Fruit fly (Drosophila melanogaster) whole organism, embryonic: Measurements from ENCODE around the gene CG9948.

Source experiments
- Atf6 ChIP-seq: fragments of 200-800 bp; sonication (Bioruptor generic); IDR thresholded peaks from 2 replicates; pipeline ENCODE4 v1.3.6; 2022; ENCODE audit warnings: missing biosample characterization, missing genetic modification characterization
- CG10274 ChIP-seq: fragments of 200-800 bp; sonication (Bioruptor generic); optimal IDR thresholded peaks from 3 replicates; lab custom pipeline; 2017; ENCODE audit warnings: missing biosample characterization, mild to moderate bottlenecking, missing genetic modification characterization
- CG10565 ChIP-seq: fragments of 200-800 bp; sonication (Bioruptor generic); optimal IDR thresholded peaks from 3 replicates; lab custom pipeline; 2016; ENCODE audit warnings: missing biosample characterization, mild to moderate bottlenecking, missing genetic modification characterization
- CG10959 ChIP-seq: fragments of 200-800 bp; sonication (Bioruptor generic); IDR thresholded peaks from 2 replicates; pipeline ENCODE4 v1.3.6; 2022; ENCODE audit warnings: missing biosample characterization, missing genetic modification characterization
- CG10979 ChIP-seq: fragments of 200-800 bp; sonication (Bioruptor generic); optimal IDR thresholded peaks from 2 replicates; lab custom pipeline; 2018; ENCODE audit warnings: missing biosample characterization, mild to moderate bottlenecking, missing genetic modification characterization, moderate library complexity
- CG11723 ChIP-seq: fragments of 200-800 bp; sonication (Bioruptor generic); optimal IDR thresholded peaks from 2 replicates; lab custom pipeline; 2017; ENCODE audit warnings: missing biosample characterization, mild to moderate bottlenecking, missing genetic modification characterization
- CG1233 ChIP-seq: fragments of 200-800 bp; sonication (Bioruptor generic); optimal IDR thresholded peaks from 4 replicates; lab custom pipeline; 2018; ENCODE audit warnings: missing biosample characterization, mild to moderate bottlenecking, missing genetic modification characterization
- CG13775 ChIP-seq: fragments of 200-800 bp; sonication (Bioruptor generic); optimal IDR thresholded peaks from 3 replicates; lab custom pipeline; 2017; ENCODE audit warnings: missing biosample characterization, mild to moderate bottlenecking, missing genetic modification characterization
- CG13894 ChIP-seq: fragments of 200-800 bp; sonication (Bioruptor generic); optimal IDR thresholded peaks from 3 replicates; lab custom pipeline; 2018; ENCODE audit warnings: missing biosample characterization, mild to moderate bottlenecking, missing genetic modification characterization, moderate library complexity
- CG15479 ChIP-seq: fragments of 200-800 bp; sonication (Bioruptor generic); optimal IDR thresholded peaks from 3 replicates; lab custom pipeline; 2019; ENCODE audit warnings: missing biosample characterization, mild to moderate bottlenecking, missing genetic modification characterization, moderate library complexity
- CG18476 ChIP-seq: fragments of 200-800 bp; sonication (Bioruptor generic); optimal IDR thresholded peaks from 2 replicates; lab custom pipeline; 2016; ENCODE audit warnings: missing biosample characterization, mild to moderate bottlenecking, missing genetic modification characterization
- CG2889 ChIP-seq: fragments of 200-800 bp; sonication (Bioruptor generic); IDR thresholded peaks from 3 replicates; pipeline ENCODE4 v1.3.6; 2022; ENCODE audit warnings: missing biosample characterization, missing genetic modification characterization
- CG31441 ChIP-seq: fragments of 200-800 bp; sonication (Bioruptor generic); IDR thresholded peaks from 2 replicates; pipeline ENCODE4 v1.3.6; 2022; ENCODE audit warnings: missing biosample characterization, missing genetic modification characterization
- CG32772 ChIP-seq: fragments of 200-800 bp; sonication (Bioruptor generic); IDR thresholded peaks from 2 replicates; pipeline ENCODE4 v1.3.6; 2022; ENCODE audit warnings: missing biosample characterization, missing genetic modification characterization
- CG3995 ChIP-seq: fragments of 200-800 bp; sonication (Bioruptor generic); optimal IDR thresholded peaks from 3 replicates; lab custom pipeline; 2016; ENCODE audit warnings: missing biosample characterization, missing genetic modification characterization
- CG4360 ChIP-seq: fragments of 200-800 bp; sonication (Bioruptor generic); IDR thresholded peaks from 2 replicates; pipeline ENCODE4 v1.3.6; 2022; ENCODE audit warnings: missing biosample characterization, missing genetic modification characterization
- CG6175 ChIP-seq: fragments of 200-800 bp; sonication (Bioruptor generic); IDR thresholded peaks from 3 replicates; pipeline ENCODE4 v1.3.6; 2022; ENCODE audit warnings: missing biosample characterization, missing genetic modification characterization
- CG6254 ChIP-seq: fragments of 200-800 bp; sonication (Bioruptor generic); optimal IDR thresholded peaks from 3 replicates; lab custom pipeline; 2017; ENCODE audit warnings: mild to moderate bottlenecking, missing biosample characterization, missing genetic modification reagents, missing genetic modification characterization
- CG6272 ChIP-seq: fragments of 200-800 bp; sonication (Bioruptor generic); IDR thresholded peaks from 2 replicates; pipeline ENCODE4 v1.3.6; 2022; ENCODE audit warnings: missing biosample characterization, missing genetic modification characterization
- CG6654 ChIP-seq: fragments of 200-800 bp; sonication (Bioruptor generic); optimal IDR thresholded peaks from 2 replicates; lab custom pipeline; 2017; ENCODE audit warnings: missing biosample characterization, mild to moderate bottlenecking, missing genetic modification characterization
- CG6791 ChIP-seq: fragments of 200-800 bp; sonication (Bioruptor generic); IDR thresholded peaks from 3 replicates; pipeline ENCODE4 v1.3.6; 2022; ENCODE audit warnings: missing biosample characterization, missing genetic modification characterization; ENCODE audit not compliant: partially characterized antibody
- CG7839 ChIP-seq: fragments of 200-800 bp; sonication (Bioruptor generic); optimal IDR thresholded peaks from 3 replicates; lab custom pipeline; 2018; ENCODE audit warnings: missing biosample characterization, mild to moderate bottlenecking, missing genetic modification characterization, moderate library complexity
- CG7963 ChIP-seq: fragments of 200-800 bp; sonication (Bioruptor generic); IDR thresholded peaks from 3 replicates; pipeline ENCODE4 v1.3.6; 2022; ENCODE audit warnings: missing biosample characterization, missing genetic modification characterization; ENCODE audit not compliant: partially characterized antibody
- CG8089 ChIP-seq: fragments of 200-800 bp; sonication (Bioruptor generic); optimal IDR thresholded peaks from 3 replicates; lab custom pipeline; 2016; ENCODE audit warnings: missing biosample characterization, missing genetic modification characterization
- CG9437 ChIP-seq: fragments of 200-800 bp; sonication (Bioruptor generic); optimal IDR thresholded peaks from 2 replicates; lab custom pipeline; 2018; ENCODE audit warnings: missing biosample characterization, mild to moderate bottlenecking, missing genetic modification characterization
- D ChIP-seq, 2 experiments: fragments of 200-800 bp in 1 of 2; fragments of >200 bp in 1 of 2; sonication (Bioruptor generic) in 1 of 2; optimal IDR thresholded peaks; 2 replicates in 1 of 2; 3 replicates in 1 of 2; lab custom pipeline; 2017; ENCODE audit warnings: mild to moderate bottlenecking in 1 of 2, missing biosample characterization in 1 of 2, missing genetic modification characterization in 1 of 2, missing genetic modification reagents in 1 of 2
- Ets97D ChIP-seq: fragments of 200-800 bp; sonication (Bioruptor generic); optimal IDR thresholded peaks from 3 replicates; lab custom pipeline; 2016; ENCODE audit warnings: missing biosample characterization, missing genetic modification characterization
- Fer1 ChIP-seq: fragments of 200-800 bp; sonication (Bioruptor generic); optimal IDR thresholded peaks from 2 replicates; lab custom pipeline; 2017; ENCODE audit warnings: missing biosample characterization, mild to moderate bottlenecking, missing genetic modification characterization
- HLHmδ ChIP-seq: fragments of 200-800 bp; sonication (Bioruptor generic); optimal IDR thresholded peaks from 2 replicates; lab custom pipeline; 2018; ENCODE audit warnings: missing biosample characterization, mild to moderate bottlenecking, missing genetic modification characterization, moderate library complexity
- MESR4 ChIP-seq: fragments of 200-800 bp; sonication (Bioruptor generic); optimal IDR thresholded peaks from 2 replicates; lab custom pipeline; 2018; ENCODE audit warnings: missing biosample characterization, mild to moderate bottlenecking, missing genetic modification characterization, moderate library complexity
- Meics ChIP-seq: fragments of 200-800 bp; sonication (Bioruptor generic); optimal IDR thresholded peaks from 2 replicates; lab custom pipeline; 2017; ENCODE audit warnings: missing biosample characterization, mild to moderate bottlenecking, missing genetic modification characterization
- Oaz ChIP-seq: fragments of 200-800 bp; sonication (Bioruptor generic); IDR thresholded peaks from 2 replicates; pipeline ENCODE4 v1.3.6; 2022; ENCODE audit warnings: missing biosample characterization, missing genetic modification characterization
- Opbp ChIP-seq: fragments of 200-800 bp; sonication (Bioruptor generic); IDR thresholded peaks from 3 replicates; pipeline ENCODE4 v1.3.6; 2022; ENCODE audit warnings: missing biosample characterization, missing genetic modification characterization; ENCODE audit not compliant: partially characterized antibody
- Sin3A ChIP-seq: fragments of >200 bp; optimal IDR thresholded peaks from 2 replicates; lab custom pipeline; 2018
- Taf1 ChIP-seq: fragments of 200-800 bp; sonication (Bioruptor generic); IDR thresholded peaks from 2 replicates; pipeline ENCODE4 v1.3.6; 2022; ENCODE audit warnings: missing biosample characterization, missing genetic modification characterization
- YL-1 ChIP-seq: fragments of 200-800 bp; sonication (Bioruptor generic); optimal IDR thresholded peaks from 3 replicates; lab custom pipeline; 2017; ENCODE audit warnings: missing biosample characterization, mild to moderate bottlenecking, missing genetic modification characterization
- ap ChIP-seq: fragments of 200-800 bp; sonication (Bioruptor generic); IDR thresholded peaks from 2 replicates; pipeline ENCODE4 v1.3.6; 2022; ENCODE audit warnings: missing biosample characterization, missing genetic modification characterization
- ara ChIP-seq: fragments of 200-800 bp; sonication (Bioruptor generic); IDR thresholded peaks from 2 replicates; pipeline ENCODE4 v1.3.6; 2022; ENCODE audit warnings: missing biosample characterization, missing genetic modification characterization
- crc ChIP-seq: fragments of 200-800 bp; sonication (Bioruptor generic); optimal IDR thresholded peaks from 2 replicates; lab custom pipeline; 2016; ENCODE audit warnings: missing biosample characterization, missing genetic modification characterization
- crp ChIP-seq, 2 experiments: fragments of 200-800 bp; sonication (Bioruptor generic); optimal IDR thresholded peaks; 2 replicates in 1 of 2; 3 replicates in 1 of 2; lab custom pipeline; 2017; ENCODE audit warnings: missing biosample characterization in 2 of 2, missing genetic modification characterization in 2 of 2, mild to moderate bottlenecking in 1 of 2, moderate library complexity in 1 of 2
- en ChIP-seq: fragments of 200-800 bp; sonication (Bioruptor generic); optimal IDR thresholded peaks from 2 replicates; lab custom pipeline; 2016; ENCODE audit warnings: missing biosample characterization, missing genetic modification characterization
- fd64A ChIP-seq: fragments of 200-800 bp; sonication (Bioruptor generic); optimal IDR thresholded peaks from 3 replicates; lab custom pipeline; 2018; ENCODE audit warnings: missing biosample characterization, mild to moderate bottlenecking, missing genetic modification characterization
- grau ChIP-seq: fragments of 200-800 bp; optimal IDR thresholded peaks from 3 replicates; lab custom pipeline; 2019; ENCODE audit warnings: missing biosample characterization, mild to moderate bottlenecking, missing genetic modification characterization, moderate library complexity
- ham ChIP-seq: fragments of 200-800 bp; sonication (Bioruptor generic); IDR thresholded peaks from 2 replicates; pipeline ENCODE4 v1.3.6; 2022; ENCODE audit warnings: missing biosample characterization, missing genetic modification characterization
- luna ChIP-seq: fragments of 200-800 bp; sonication (Bioruptor generic); optimal IDR thresholded peaks from 2 replicates; lab custom pipeline; 2016; ENCODE audit warnings: missing biosample characterization, missing genetic modification characterization
- odd ChIP-seq: fragments of 200-800 bp; sonication (Bioruptor generic); optimal IDR thresholded peaks from 2 replicates; lab custom pipeline; 2017; ENCODE audit warnings: missing biosample characterization, mild to moderate bottlenecking, missing genetic modification characterization
- prd ChIP-seq, 3 experiments: fragments of >200 bp in 2 of 3; fragments of 200-800 bp in 1 of 3; sonication (Bioruptor generic) in 1 of 3; optimal IDR thresholded peaks in 2 of 3; IDR thresholded peaks in 1 of 3; 2 replicates in 2 of 3; 3 replicates in 1 of 3; pipeline versions ENCODE4 v1.3.6 to Lab custom; 2017 to 2022; ENCODE audit warnings: missing biosample characterization in 1 of 3, missing genetic modification characterization in 1 of 3
- yki ChIP-seq: fragments of >200 bp; optimal IDR thresholded peaks from 3 replicates; lab custom pipeline; 2018
- zfh2 ChIP-seq: fragments of 200-800 bp; sonication (Bioruptor generic); optimal IDR thresholded peaks from 2 replicates; lab custom pipeline; 2016; ENCODE audit warnings: missing biosample characterization, missing genetic modification characterization

Gene CG9948

DNA sequence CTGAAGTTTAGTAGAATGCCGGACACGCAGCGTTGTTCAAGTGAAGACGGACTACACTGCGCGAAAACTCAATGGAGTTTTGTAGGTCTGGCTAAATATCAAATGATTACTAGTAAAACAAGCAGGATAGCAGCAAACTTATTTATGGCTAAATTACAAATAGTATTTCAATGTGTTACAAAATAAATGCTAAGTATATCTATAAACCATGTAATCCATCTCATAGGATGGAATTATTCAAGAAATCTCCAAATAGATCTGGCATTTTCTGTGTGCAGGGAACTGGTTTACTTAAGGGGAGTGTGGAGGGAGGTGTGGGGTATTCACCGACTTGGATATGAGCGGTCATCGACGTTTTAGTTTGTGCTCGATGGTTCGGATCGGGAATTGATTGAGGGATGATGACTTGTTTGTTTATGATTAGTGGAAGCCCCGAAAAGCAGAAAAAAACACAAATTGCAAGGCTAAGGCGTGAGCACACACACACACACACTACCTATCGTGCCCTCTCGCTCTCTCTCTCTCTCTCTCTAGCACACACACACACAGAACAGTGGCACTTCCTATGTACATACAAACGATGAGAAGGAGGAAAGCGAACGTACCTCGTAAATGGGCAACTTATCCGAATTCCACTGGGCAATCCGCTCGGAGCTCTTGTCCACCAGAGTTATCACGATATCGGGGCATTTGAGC lies 8.1 kb downstream of the CG9948 start (continued):
- peak; percentile 35 for TF ChIP-seq CG10274 (GFP tag; lab: Kevin White, UChicago)
- TF ChIP-seq CG11723 (GFP tag; lab: Kevin White, UChicago), result peak; percentile 79
- TF ChIP-seq D (optimal IDR thresholded peaks at IDR 0.05; lab: Kevin White, UChicago), result no peak
- TF ChIP-seq D (GFP tag; optimal IDR thresholded peaks at IDR 0.05; lab: Kevin White, UChicago), result peak; percentile 81
- TF ChIP-seq CG32772 (GFP tag; lab: Robert Waterston, UW), result peak; percentile 66
- TF ChIP-seq YL-1 (GFP tag; lab: Kevin White, UChicago), result peak; percentile 2
- no peak for TF ChIP-seq prd (optimal IDR thresholded peaks at IDR 0.05; lab: Kevin White, UChicago)
- TF ChIP-seq prd (GFP tag; IDR thresholded peaks at IDR 0.05; lab: Robert Waterston, UW), result peak; percentile 79
- peak; percentile 65 for TF ChIP-seq ap
- no peak for TF ChIP-seq CG7963 (GFP tag; lab: Robert Waterston, UW)
- TF ChIP-seq Ets97D (GFP tag; lab: Kevin White, UChicago), result peak; percentile 32
- peak; percentile 40; the same call in 1 of the 2 replicates for TF ChIP-seq Taf1 (GFP tag; lab: Robert Waterston, UW)
- peak; percentile 75 for TF ChIP-seq crc (GFP tag; lab: Kevin White, UChicago)
- no peak for TF ChIP-seq luna (GFP tag; lab: Kevin White, UChicago)
- peak; percentile 62 for TF ChIP-seq CG6254 (GFP tag; lab: Kevin White, UChicago)
- peak; percentile 67 for TF ChIP-seq ara (GFP tag; lab: Robert Waterston, UW)
- peak; percentile 64 for TF ChIP-seq CG18476 (GFP tag; lab: Kevin White, UChicago)
- TF ChIP-seq CG31441 (GFP tag; lab: Robert Waterston, UW), result peak; percentile 81
- TF ChIP-seq grau, result peak; percentile 86
- no peak for TF ChIP-seq HLHmδ (GFP tag; lab: Kevin White, UChicago)
- peak; percentile 61 for TF ChIP-seq fd64A
- TF ChIP-seq CG6175 (GFP tag; lab: Robert Waterston, UW), result no peak; the same call in 2 of the 3 replicates
- no peak for TF ChIP-seq Opbp (GFP tag; lab: Robert Waterston, UW)
- TF ChIP-seq CG2889 (GFP tag; lab: Robert Waterston, UW), result peak; percentile 55; the same call in 2 of the 3 replicates
- no peak for TF ChIP-seq CG15479
- TF ChIP-seq CG10959 (GFP tag; lab: Robert Waterston, UW), result peak; percentile 44; the same call in 1 of the 2 replicates
- peak; percentile 88 for TF ChIP-seq CG10979 (tag; lab: Kevin White, UChicago)
- TF ChIP-seq odd (GFP tag; lab: Kevin White, UChicago), result peak; percentile 75
- no peak for TF ChIP-seq CG6791
- TF ChIP-seq CG13775 (GFP tag; lab: Kevin White, UChicago), result peak; percentile 76
- TF ChIP-seq CG8089 (GFP tag; lab: Kevin White, UChicago), result peak; percentile 66
- TF ChIP-seq CG10565 (GFP tag; lab: Kevin White, UChicago), result no peak
- TF ChIP-seq Fer1, result peak; percentile 78
- TF ChIP-seq CG9437 (GFP tag; lab: Kevin White, UChicago), result peak; percentile 79
- no peak for TF ChIP-seq yki
- peak; percentile 89 for TF ChIP-seq CG7839 (tag; lab: Kevin White, UChicago)
- TF ChIP-seq en (GFP tag; lab: Kevin White, UChicago), result peak; percentile 75
- peak; percentile 48 for TF ChIP-seq CG6654 (GFP tag; lab: Kevin White, UChicago)
- TF ChIP-seq MESR4 (GFP tag; lab: Kevin White, UChicago), result peak; percentile 1
- peak; percentile 47; the same call in 1 of the 2 replicates for TF ChIP-seq Oaz (GFP tag; lab: Robert Waterston, UW)
- peak; percentile 72 for TF ChIP-seq CG1233 (GFP tag; lab: Kevin White, UChicago)
- peak; percentile 76 for TF ChIP-seq Atf6 (GFP tag; lab: Robert Waterston, UW)
- TF ChIP-seq zfh2 (GFP tag; lab: Kevin White, UChicago), result peak; percentile 60
- peak; percentile 8 for TF ChIP-seq CG13894 (tag; lab: Kevin White, UChicago)
- TF ChIP-seq Sin3A (lab: Kevin White, UChicago), result no peak
- TF ChIP-seq CG4360 (GFP tag; lab: Robert Waterston, UW), result no peak
- TF ChIP-seq ham, result no peak
- TF ChIP-seq Meics (GFP tag; lab: Kevin White, UChicago), result peak; percentile 81
- TF ChIP-seq CG3995, result no peak
- TF ChIP-seq crp (GFP tag; optimal IDR thresholded peaks at IDR 0.05; lab: Kevin White, UChicago), result peak in 1 of 2 experiments; percentile 19
- peak; percentile 52 for TF ChIP-seq CG6272 (GFP tag; lab: Robert Waterston, UW)
